Worm (Caenorhabditis elegans) whole organism, L2 larva: Measurements from ENCODE around the gene C50D2.1.

Experiments
- Y55F3AM.14 ChIP-seq: fragments of 200-800 bp; sonication (Bioruptor generic); optimal IDR thresholded peaks from 2 replicates; lab custom pipeline; 2018; ENCODE audit warnings: mild to moderate bottlenecking, missing genetic modification characterization, missing compliant biosample characterization
- elt-3 ChIP-seq: sonication (generic microtip); optimal IDR thresholded peaks from 2 replicates; lab custom pipeline; 2017; ENCODE audit warnings: missing biosample characterization, missing genetic modification characterization
- lin-39 ChIP-seq: fragments of 150-350 bp; optimal IDR thresholded peaks from 2 replicates; lab custom pipeline; 2014; ENCODE audit warnings: missing biosample characterization, missing genetic modification reagents, missing genetic modification characterization
- nhr-237 ChIP-seq: fragments of 150-350 bp; optimal IDR thresholded peaks from 2 replicates; lab custom pipeline; 2014; ENCODE audit warnings: missing biosample characterization, missing genetic modification characterization
- nhr-25 ChIP-seq: fragments of 150-350 bp; sonication (generic microtip); optimal IDR thresholded peaks from 3 replicates; lab custom pipeline; 2014; ENCODE audit warnings: missing biosample characterization, missing genetic modification characterization
- snpc-4 ChIP-seq: fragments of 150-350 bp; optimal IDR thresholded peaks from 2 replicates; lab custom pipeline; 2014; ENCODE audit warnings: missing biosample characterization, missing genetic modification characterization
- unc-39 ChIP-seq: fragments of 150-350 bp; optimal IDR thresholded peaks from 2 replicates; lab custom pipeline; 2014; ENCODE audit warnings: missing biosample characterization, missing genetic modification characterization
- zag-1 ChIP-seq: fragments of 150-350 bp; optimal IDR thresholded peaks from 2 replicates; lab custom pipeline; 2014; ENCODE audit warnings: missing biosample characterization, missing genetic modification characterization
- ztf-11 ChIP-seq: sonication (generic microtip); optimal IDR thresholded peaks from 2 replicates; lab custom pipeline; 2017; ENCODE audit warnings: missing biosample characterization, missing genetic modification characterization

- no peak for TF ChIP-seq Y55F3AM.14 (GFP tag; lab: Kevin White, UChicago)
- TF ChIP-seq zag-1 (tag; lab: Kevin White, UChicago), result no peak
- no peak for TF ChIP-seq lin-39 (tag; lab: Kevin White, UChicago)
- TF ChIP-seq ztf-11 (tag; lab: Kevin White, UChicago), result no peak
- no peak for TF ChIP-seq nhr-25 (tag; lab: Kevin White, UChicago)
- no peak for TF ChIP-seq unc-39
- TF ChIP-seq snpc-4, result no peak
- TF ChIP-seq nhr-237, result no peak
- no peak for TF ChIP-seq elt-3 (tag; lab: Kevin White, UChicago)
These were observed 49.9 kb downstream of the C50D2.1 start for ce11 chrII:161275-161674.
